Fruit fly (Drosophila melanogaster): ENCODE data around the gene Ibf2.

Gene Ibf2

dm6 chr3R:9233763-9234162 is 24.5 kb downstream of the Ibf2 start (continued):
- no peak for TF ChIP-seq TFAM (GFP tag; optimal IDR thresholded peaks at IDR 0.05)
- no peak for TF ChIP-seq Deaf1 (tag; optimal IDR thresholded peaks at IDR 0.05)
- TF ChIP-seq CG12236 (GFP tag; optimal IDR thresholded peaks at IDR 0.05), result no peak
- no peak for TF ChIP-seq CG1832 (GFP tag; optimal IDR thresholded peaks at IDR 0.05)
- TF ChIP-seq ssp (GFP tag; IDR thresholded peaks at IDR 0.05), result no peak
- peak; percentile 22 for TF ChIP-seq CG8478 (optimal IDR thresholded peaks at IDR 0.05)
- TF ChIP-seq Lpt (GFP tag; optimal IDR thresholded peaks at IDR 0.05), result no peak
- TF ChIP-seq CG10321 (GFP tag; IDR thresholded peaks at IDR 0.05), result no peak
- TF ChIP-seq Optix (GFP tag; IDR thresholded peaks at IDR 0.05), result no peak
- TF ChIP-seq CG18599 (GFP tag; optimal IDR thresholded peaks at IDR 0.05), result no peak
- no peak for TF ChIP-seq CG10274 (GFP tag; optimal IDR thresholded peaks at IDR 0.05)
- no peak for TF ChIP-seq CG8944 (GFP tag; optimal IDR thresholded peaks at IDR 0.05)
- no peak for TF ChIP-seq CG4854 (GFP tag; optimal IDR thresholded peaks at IDR 0.05)
- 0 out of 3 replicates have a peak, but pooled peaks have one; percentile 18 for TF ChIP-seq CG16813 (GFP tag; IDR thresholded peaks at IDR 0.05; ENCODE audit: partially characterized antibody)
- TF ChIP-seq CG6654 (GFP tag; optimal IDR thresholded peaks at IDR 0.05), result peak; percentile 18
- TF ChIP-seq NC2β (GFP tag; optimal IDR thresholded peaks at IDR 0.05), result no peak
- TF ChIP-seq CG31388 (GFP tag; optimal IDR thresholded peaks at IDR 0.05), result no peak
- TF ChIP-seq CG33557 (GFP tag; optimal IDR thresholded peaks at IDR 0.05), result no peak
- no peak for TF ChIP-seq Xrp1 (GFP tag; IDR thresholded peaks at IDR 0.05)
- no peak for TF ChIP-seq CG30403 (GFP tag; optimal IDR thresholded peaks at IDR 0.05)
- TF ChIP-seq YL-1 (GFP tag; optimal IDR thresholded peaks at IDR 0.05), result no peak
- TF ChIP-seq pho (GFP tag; optimal IDR thresholded peaks at IDR 0.05), result no peak
- no peak for TF ChIP-seq CG6765 (GFP tag; optimal IDR thresholded peaks at IDR 0.05)
- no peak for TF ChIP-seq kah (GFP tag; optimal IDR thresholded peaks at IDR 0.05)
- no peak for TF ChIP-seq CG6689 (GFP tag; IDR thresholded peaks at IDR 0.05)
- no peak for TF ChIP-seq Hr78 (GFP tag; optimal IDR thresholded peaks at IDR 0.05)
- TF ChIP-seq ase (GFP tag; IDR thresholded peaks at IDR 0.05), result no peak
- TF ChIP-seq CG12744 (GFP tag; optimal IDR thresholded peaks at IDR 0.05), result no peak
- TF ChIP-seq ci (GFP tag; IDR thresholded peaks at IDR 0.05), result no peak

dm6 chr3R:9232346-9232745 is 26.0 kb downstream of the Ibf2 start:
- TF ChIP-seq Dfd (GFP tag; optimal IDR thresholded peaks at IDR 0.05), result peak in 1 of 2 experiments; percentile 68
- peak; percentile 48 for TF ChIP-seq CG8478 (optimal IDR thresholded peaks at IDR 0.05)
- TF ChIP-seq CG17612 (GFP tag; IDR thresholded peaks at IDR 0.05), result 0 out of 2 replicates have a peak, but pooled peaks have one; percentile 23
- TF ChIP-seq CG11456 (GFP tag; IDR thresholded peaks at IDR 0.05), result 0 out of 3 replicates have a peak, but pooled peaks have one; percentile 45
- TF ChIP-seq Dip2 (GFP tag; IDR thresholded peaks at IDR 0.05), result no peak
- TF ChIP-seq Tbp (GFP tag; optimal IDR thresholded peaks at IDR 0.05), result no peak
- TF ChIP-seq Med (GFP tag), result peak; percentile 57
- no peak for TF ChIP-seq CG15011 (GFP tag; optimal IDR thresholded peaks at IDR 0.05)

- TF ChIP-seq grn (GFP tag; optimal IDR thresholded peaks at IDR 0.05) (no peak), CG11093 (GFP tag; IDR thresholded peaks at IDR 0.05) (no peak), vnd (GFP tag; IDR thresholded peaks at IDR 0.05; ENCODE audit: partially characterized antibody) (no peak), pita (GFP tag; optimal IDR thresholded peaks at IDR 0.05) (no peak), gce (GFP tag; IDR thresholded peaks at IDR 0.05) (no peak), stc (GFP tag; IDR thresholded peaks at IDR 0.05) (no peak), gsb-n (tag; optimal IDR thresholded peaks at IDR 0.05) (peak; percentile 0), CG1647 (GFP tag; optimal IDR thresholded peaks at IDR 0.05) (no peak), CG12071 (GFP tag; optimal IDR thresholded peaks at IDR 0.05) (no peak), CG17612 (GFP tag; IDR thresholded peaks at IDR 0.05) (no peak), CG4730 (GFP tag; IDR thresholded peaks at IDR 0.05) (no peak), ac (GFP tag; optimal IDR thresholded peaks at IDR 0.05) (no peak), CG2202 (tag; optimal IDR thresholded peaks at IDR 0.05) (no peak), HLHmδ (GFP tag; optimal IDR thresholded peaks at IDR 0.05) (no peak), D19A (tag; optimal IDR thresholded peaks at IDR 0.05) (peak; percentile 67), CG18262 (tag; optimal IDR thresholded peaks at IDR 0.05) (peak; percentile 28), CG4360 (GFP tag; IDR thresholded peaks at IDR 0.05) (no peak)
These were observed 28.2 kb downstream of the Ibf2 start for dm6 chr3R:9229996-9230601.

Measured in whole organism, embryonic.